Fruit fly (Drosophila melanogaster): ENCODE data around the gene CG7148.

The CG7148 gene

dm6 chr3L:21839720-21840641 lies 7.9 kb upstream of the CG7148 start (continued):
- TF ChIP-seq stc (GFP tag; IDR thresholded peaks at IDR 0.05) (peak; percentile 92), CG6813 (GFP tag; optimal IDR thresholded peaks at IDR 0.05) (peak; percentile 93), fd102C (GFP tag; optimal IDR thresholded peaks at IDR 0.05) (no peak), D (optimal IDR thresholded peaks at IDR 0.05) (no peak), D (GFP tag; optimal IDR thresholded peaks at IDR 0.05) (peak; percentile 93), bbx (GFP tag; IDR thresholded peaks at IDR 0.05; ENCODE audit: partially characterized antibody) (no peak), CG14050 (GFP tag; IDR thresholded peaks at IDR 0.05) (peak; percentile 74), CG13287 (GFP tag; IDR thresholded peaks at IDR 0.05; ENCODE audit: partially characterized antibody) (peak; percentile 49)

dm6 chr3L:21835569-21835968 lies 3.5 kb upstream of the CG7148 start:
- peak; percentile 69 for TF ChIP-seq Med (GFP tag)
- no peak for TF ChIP-seq hbn (GFP tag; IDR thresholded peaks at IDR 0.05; ENCODE audit: partially characterized antibody)
- TF ChIP-seq Dfd (GFP tag; optimal IDR thresholded peaks at IDR 0.05) = peak in 1 of 2 experiments; percentile 79
- TF ChIP-seq HLH4C (GFP tag; IDR thresholded peaks at IDR 0.05; ENCODE audit: partially characterized antibody) = 0 out of 3 replicates have a peak, but pooled peaks have one; percentile 29
- TF ChIP-seq Opbp (GFP tag; IDR thresholded peaks at IDR 0.05; ENCODE audit: partially characterized antibody) = peak; percentile 27; the same call in 1 of the 3 replicates
- 0 out of 3 replicates have a peak, but pooled peaks have one; percentile 12 for TF ChIP-seq zfh1 (GFP tag; IDR thresholded peaks at IDR 0.05)
- no peak for TF ChIP-seq CG42726 (GFP tag; IDR thresholded peaks at IDR 0.05; ENCODE audit: partially characterized antibody)
- TF ChIP-seq Dref (GFP tag; IDR thresholded peaks at IDR 0.05) = 0 out of 2 replicates have a peak, but pooled peaks have one; percentile 13

- TF ChIP-seq Elba2 (GFP tag; optimal IDR thresholded peaks at IDR 0.05) = no peak
- TF ChIP-seq ssp (GFP tag; IDR thresholded peaks at IDR 0.05) = no peak
- TF ChIP-seq pan (optimal IDR thresholded peaks at IDR 0.05) = no peak
- TF ChIP-seq pan (GFP tag; optimal IDR thresholded peaks at IDR 0.05 in 1 of 2, IDR thresholded peaks at IDR 0.05 in 1 of 2) = peak in 1 of 2 experiments; percentile 12
- TF ChIP-seq sens-2 (GFP tag; IDR thresholded peaks at IDR 0.05) = no peak
- peak; percentile 9 for TF ChIP-seq phol (tag; optimal IDR thresholded peaks at IDR 0.05)
- peak; percentile 75 for TF ChIP-seq wek (GFP tag; optimal IDR thresholded peaks at IDR 0.05)
- TF ChIP-seq Sry-β (GFP tag; optimal IDR thresholded peaks at IDR 0.05) = peak; percentile 59
- TF ChIP-seq gem (tag; optimal IDR thresholded peaks at IDR 0.05) = peak; percentile 6
- TF ChIP-seq gro (GFP tag; optimal IDR thresholded peaks at IDR 0.05) = no peak
- TF ChIP-seq nerfin-2 (GFP tag; IDR thresholded peaks at IDR 0.05; ENCODE audit: partially characterized antibody) = no peak
- TF ChIP-seq row (GFP tag; IDR thresholded peaks at IDR 0.05) = peak; percentile 37; the same call in 1 of the 3 replicates
Measured at dm6 chr3L:21830125-21830524, 1.9 kb downstream of the CG7148 start.

DNA sequence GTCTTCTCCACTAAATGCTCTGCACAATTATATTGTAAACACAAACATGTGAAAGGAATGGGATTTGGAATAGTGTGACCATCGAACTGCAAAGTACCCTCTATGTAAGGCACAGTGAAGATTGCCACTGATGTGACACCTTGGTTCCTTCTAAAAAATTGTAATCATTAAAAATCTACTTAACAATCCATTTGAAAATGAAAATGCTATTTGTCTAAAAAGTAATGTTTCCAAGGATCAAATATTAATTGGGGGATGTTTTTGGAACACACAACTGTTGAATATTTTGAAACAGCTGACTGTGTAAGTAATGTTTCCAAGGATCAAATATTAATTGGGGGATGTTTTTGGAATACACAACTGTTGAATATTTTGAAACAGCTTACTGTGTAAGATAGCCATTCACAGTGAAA lies 3.9 kb downstream of the CG7148 start, which contains the start of gene CG32448:
Gene CG32448 (minus strand): TSS at position 304 of the 413 bp plus-strand sequence.
- peak; percentile 29; the same call in 1 of the 2 replicates for TF ChIP-seq CG6272 (GFP tag; IDR thresholded peaks at IDR 0.05)
- TF ChIP-seq corto (GFP tag; optimal IDR thresholded peaks at IDR 0.05) = no peak
- TF ChIP-seq CG15011 (GFP tag; optimal IDR thresholded peaks at IDR 0.05) = no peak
- TF ChIP-seq Dll (GFP tag; IDR thresholded peaks at IDR 0.05; ENCODE audit: partially characterized antibody) = no peak
- peak; percentile 76 for TF ChIP-seq CG1603 (tag; optimal IDR thresholded peaks at IDR 0.05)
- TF ChIP-seq Adf1 (GFP tag; IDR thresholded peaks at IDR 0.05) = no peak
- peak; percentile 50 for TF ChIP-seq CG12942 (GFP tag; optimal IDR thresholded peaks at IDR 0.05)
- no peak for TF ChIP-seq prd (optimal IDR thresholded peaks at IDR 0.05)
- TF ChIP-seq prd (GFP tag; IDR thresholded peaks at IDR 0.05) = peak; percentile 87
- no peak for TF ChIP-seq CG5180 (GFP tag; optimal IDR thresholded peaks at IDR 0.05)
- peak; percentile 50; the same call in 1 of the 3 replicates for TF ChIP-seq CG11695 (GFP tag; IDR thresholded peaks at IDR 0.05)
- peak; percentile 74 for TF ChIP-seq E2f1 (GFP tag; IDR thresholded peaks at IDR 0.05)
- no peak for TF ChIP-seq Hand (GFP tag; optimal IDR thresholded peaks at IDR 0.05)
- no peak for TF ChIP-seq CG13296 (GFP tag; optimal IDR thresholded peaks at IDR 0.05)
- TF ChIP-seq CG33213 (GFP tag; optimal IDR thresholded peaks at IDR 0.05) = peak; percentile 19
- TF ChIP-seq gfzf (GFP tag; optimal IDR thresholded peaks at IDR 0.05) = peak; percentile 65
- TF ChIP-seq kah (GFP tag; optimal IDR thresholded peaks at IDR 0.05) = peak; percentile 37
- peak; percentile 64 for TF ChIP-seq CG14050 (GFP tag; IDR thresholded peaks at IDR 0.05)
